Fruit fly (Drosophila melanogaster) whole organism, wandering third instar larva: Measurements from ENCODE around the gene TkR99D.

Source experiments
- Abd-B ChIP-seq: fragments of >200 bp; optimal IDR thresholded peaks from 2 replicates; lab custom pipeline; 2017; ENCODE audit warnings: missing biosample characterization, missing genetic modification characterization
- CG32264 ChIP-seq: fragments of 200-800 bp; sonication (Bioruptor generic); optimal IDR thresholded peaks from 2 replicates; lab custom pipeline; 2016; ENCODE audit warnings: missing biosample characterization, missing genetic modification characterization
- CG9705 ChIP-seq: fragments of 200-800 bp; sonication (Bioruptor generic); optimal IDR thresholded peaks from 2 replicates; lab custom pipeline; 2018; ENCODE audit warnings: missing biosample characterization, mild to moderate bottlenecking, missing genetic modification characterization
- CrebA ChIP-seq: fragments of 200-800 bp; sonication (Bioruptor generic); optimal IDR thresholded peaks from 2 replicates; lab custom pipeline; 2016; ENCODE audit warnings: missing biosample characterization, mild to moderate bottlenecking, missing genetic modification characterization, borderline replicate concordance
- Dfd ChIP-seq: fragments of >200 bp; optimal IDR thresholded peaks from 2 replicates; lab custom pipeline; 2017; ENCODE audit warnings: missing biosample characterization, missing genetic modification characterization
- Dif ChIP-seq: fragments of 200-275, 200-300 bp; sonication (Bioruptor generic); optimal IDR thresholded peaks from 2 replicates; lab custom pipeline; 2018; ENCODE audit warnings: missing biosample characterization, missing genetic modification characterization; ENCODE audit not compliant: partially characterized antibody
- GATAd ChIP-seq: sonication (Bioruptor generic); optimal IDR thresholded peaks from 2 replicates; lab custom pipeline; 2016; ENCODE audit warnings: missing biosample characterization, missing genetic modification characterization
- HLH106 ChIP-seq: fragments of 200-800 bp; optimal IDR thresholded peaks from 3 replicates; lab custom pipeline; 2019; ENCODE audit warnings: missing biosample characterization, mild to moderate bottlenecking, missing genetic modification characterization, moderate library complexity
- Hnf4 ChIP-seq: fragments of 200-800 bp; sonication (Bioruptor generic); optimal IDR thresholded peaks from 2 replicates; lab custom pipeline; 2016; ENCODE audit warnings: missing biosample characterization, mild to moderate bottlenecking, missing genetic modification characterization
- Hr78 ChIP-seq: fragments of >200 bp; optimal IDR thresholded peaks from 2 replicates; lab custom pipeline; 2017; ENCODE audit warnings: missing biosample characterization, missing genetic modification characterization
- Hr83 ChIP-seq: fragments of 200-300 bp; sonication (Bioruptor generic); optimal IDR thresholded peaks from 2 replicates; lab custom pipeline; 2016; ENCODE audit warnings: missing biosample characterization, mild to moderate bottlenecking, missing genetic modification characterization, moderate library complexity; ENCODE audit not compliant: poor library complexity, severe bottlenecking
- Jra ChIP-seq: sonication (Bioruptor generic); optimal IDR thresholded peaks from 2 replicates; lab custom pipeline; 2016; ENCODE audit warnings: missing biosample characterization, missing genetic modification characterization
- Mio ChIP-seq: sonication (Bioruptor generic); optimal IDR thresholded peaks from 2 replicates; lab custom pipeline; 2016; ENCODE audit warnings: missing biosample characterization, missing genetic modification characterization
- Myc ChIP-seq: fragments of >200 bp; optimal IDR thresholded peaks from 2 replicates; lab custom pipeline; 2017
- N ChIP-seq: fragments of >200 bp; optimal IDR thresholded peaks from 2 replicates; lab custom pipeline; 2018; ENCODE audit warnings: missing biosample characterization, missing external identifiers, missing genetic modification characterization
- OdsH ChIP-seq: fragments of 200-800 bp; sonication (Bioruptor generic); optimal IDR thresholded peaks from 2 replicates; lab custom pipeline; 2016; ENCODE audit warnings: missing biosample characterization, mild to moderate bottlenecking, missing genetic modification characterization
- Rel ChIP-seq, 2 experiments: fragments of 200-800 bp; sonication (Bioruptor generic) in 1 of 2; optimal IDR thresholded peaks; 2 replicates in 1 of 2; 3 replicates in 1 of 2; lab custom pipeline; 2016 to 2019; ENCODE audit warnings: mild to moderate bottlenecking in 2 of 2, missing biosample characterization in 2 of 2, missing genetic modification characterization in 2 of 2, moderate library complexity in 1 of 2
- Sp1 ChIP-seq: fragments of 200-800 bp; sonication (Bioruptor generic); optimal IDR thresholded peaks from 3 replicates; lab custom pipeline; 2019; ENCODE audit warnings: missing biosample characterization, mild to moderate bottlenecking, missing genetic modification characterization, moderate library complexity
- Vsx2 ChIP-seq: fragments of 200-300, 225-300 bp; sonication (Bioruptor generic); optimal IDR thresholded peaks from 2 replicates; lab custom pipeline; 2018; ENCODE audit warnings: missing biosample characterization, missing genetic modification characterization; ENCODE audit not compliant: partially characterized antibody
- br ChIP-seq: fragments of 200-800 bp; sonication (Bioruptor generic); optimal IDR thresholded peaks from 2 replicates; lab custom pipeline; 2016; ENCODE audit warnings: missing biosample characterization, missing genetic modification characterization
- brk ChIP-seq: fragments of 200-800 bp; sonication (Bioruptor generic); optimal IDR thresholded peaks from 2 replicates; lab custom pipeline; 2016; ENCODE audit warnings: missing biosample characterization, mild to moderate bottlenecking, missing genetic modification characterization
- dl ChIP-seq, 2 experiments: fragments of 175-275, 200-275 bp in 1 of 2; fragments of 200-275 bp in 1 of 2; sonication (Bioruptor generic); optimal IDR thresholded peaks; lab custom pipeline; 2018; ENCODE audit warnings: mild to moderate bottlenecking in 2 of 2, missing biosample characterization in 2 of 2, missing genetic modification characterization in 2 of 2, moderate library complexity in 2 of 2; ENCODE audit not compliant: partially characterized antibody in 2 of 2, insufficient read depth in 1 of 2
- dmrt93B ChIP-seq: fragments of 200-800 bp; sonication (Bioruptor generic); optimal IDR thresholded peaks from 2 replicates; lab custom pipeline; 2018; ENCODE audit warnings: missing biosample characterization, mild to moderate bottlenecking, missing genetic modification characterization
- dsf ChIP-seq: sonication (Bioruptor generic); optimal IDR thresholded peaks from 2 replicates; lab custom pipeline; 2016; ENCODE audit warnings: missing biosample characterization, missing genetic modification characterization, borderline replicate concordance
- ey ChIP-seq: fragments of 200-800 bp; sonication (Bioruptor generic); optimal IDR thresholded peaks from 2 replicates; lab custom pipeline; 2016; ENCODE audit warnings: missing biosample characterization, missing genetic modification characterization
- foxo ChIP-seq, 2 experiments: fragments of 200-800 bp; sonication (Bioruptor generic); optimal IDR thresholded peaks; 2 replicates in 1 of 2; 3 replicates in 1 of 2; lab custom pipeline; 2016 to 2017; ENCODE audit warnings: missing biosample characterization in 2 of 2, missing genetic modification characterization in 2 of 2
- fru ChIP-seq: fragments of 200-800 bp; sonication (Bioruptor generic); optimal IDR thresholded peaks from 3 replicates; lab custom pipeline; 2016; ENCODE audit warnings: missing biosample characterization, mild to moderate bottlenecking, missing genetic modification characterization
- h ChIP-seq: fragments of 200-800 bp; sonication (Bioruptor generic); optimal IDR thresholded peaks from 3 replicates; lab custom pipeline; 2016; ENCODE audit warnings: missing biosample characterization, mild to moderate bottlenecking, missing genetic modification characterization
- jim ChIP-seq: fragments of 175-275, 200-325 bp; sonication (Bioruptor generic); optimal IDR thresholded peaks from 2 replicates; lab custom pipeline; 2016; ENCODE audit warnings: missing biosample characterization, mild to moderate bottlenecking, missing genetic modification characterization
- lola ChIP-seq: fragments of >200 bp; optimal IDR thresholded peaks from 2 replicates; lab custom pipeline; 2017; ENCODE audit warnings: missing biosample characterization, missing genetic modification characterization
- pan ChIP-seq: fragments of >200 bp; optimal IDR thresholded peaks from 2 replicates; lab custom pipeline; 2017
- psq ChIP-seq: fragments of 200-800 bp; sonication (Bioruptor generic); optimal IDR thresholded peaks from 3 replicates; lab custom pipeline; 2017; ENCODE audit warnings: missing biosample characterization, mild to moderate bottlenecking, missing genetic modification characterization, moderate library complexity
- rgr ChIP-seq: fragments of 200-800 bp; sonication (Bioruptor generic); optimal IDR thresholded peaks from 3 replicates; lab custom pipeline; 2016; ENCODE audit warnings: missing biosample characterization, mild to moderate bottlenecking, missing genetic modification characterization
- sage ChIP-seq: fragments of 200-800 bp; sonication (Bioruptor generic); optimal IDR thresholded peaks from 2 replicates; lab custom pipeline; 2016; ENCODE audit warnings: missing biosample characterization, mild to moderate bottlenecking, missing genetic modification characterization
- sv ChIP-seq: fragments of 200-800 bp; sonication (Bioruptor generic); optimal IDR thresholded peaks from 3 replicates; lab custom pipeline; 2016; ENCODE audit warnings: missing biosample characterization, missing genetic modification characterization
- tai ChIP-seq: sonication (Bioruptor generic); optimal IDR thresholded peaks from 2 replicates; lab custom pipeline; 2016; ENCODE audit warnings: missing biosample characterization, missing genetic modification characterization
- usp ChIP-seq: fragments of >200 bp; optimal IDR thresholded peaks from 2 replicates; lab custom pipeline; 2017; ENCODE audit warnings: missing biosample characterization, missing genetic modification characterization
- woc ChIP-seq: sonication (Bioruptor generic); optimal IDR thresholded peaks from 2 replicates; lab custom pipeline; 2016; ENCODE audit warnings: missing biosample characterization, mild to moderate bottlenecking, missing genetic modification characterization

TkR99D gene

DNA sequence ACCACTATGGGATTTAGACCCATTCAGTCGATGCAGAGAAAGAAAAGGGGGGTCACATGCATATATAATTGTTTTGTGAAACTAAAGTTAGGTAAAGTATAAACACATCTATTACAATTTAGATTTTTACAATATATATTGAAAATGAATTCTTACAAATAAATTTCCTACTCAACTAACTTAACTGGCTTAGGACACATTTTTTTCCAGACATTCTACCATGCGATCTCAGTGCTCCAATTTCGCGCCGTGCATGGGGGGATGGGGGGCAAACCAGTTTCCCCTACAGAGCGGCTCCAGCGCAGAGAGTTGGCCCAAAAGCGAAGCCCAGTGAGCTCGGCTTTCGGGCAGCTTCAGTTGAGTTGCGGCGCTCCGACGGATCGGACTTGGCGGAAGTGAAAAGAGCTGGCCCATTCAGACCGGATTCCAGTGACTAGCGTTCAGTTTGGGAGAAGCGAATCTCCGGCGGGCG lies 13.9 kb upstream of the TkR99D start, which contains the start of gene CG7896:
Gene CG7896, plus strand, starts transcription at position 354 of the 472 bp plus-strand sequence.
- no peak for TF ChIP-seq Hr78 (GFP tag; lab: Kevin White, UChicago)
- TF ChIP-seq Hr83 = peak; percentile 62
- TF ChIP-seq sage (GFP tag; lab: Kevin White, UChicago) = peak; percentile 61
- no peak for TF ChIP-seq brk (GFP tag; lab: Kevin White, UChicago)
- no peak for TF ChIP-seq Abd-B (GFP tag; lab: Kevin White, UChicago)
- TF ChIP-seq dl (GFP tag; optimal IDR thresholded peaks at IDR 0.05; lab: Kevin White, UChicago; ENCODE audit: insufficient read depth in 1 of 2, partially characterized antibody in 2 of 2) = no peak
- peak; percentile 95 for TF ChIP-seq woc
- TF ChIP-seq br (GFP tag; lab: Kevin White, UChicago) = peak; percentile 83
- peak; percentile 85 for TF ChIP-seq fru (GFP tag; lab: Kevin White, UChicago)
- no peak for TF ChIP-seq Mio (GFP tag; lab: Kevin White, UChicago)
- TF ChIP-seq sv (GFP tag; lab: Kevin White, UChicago) = no peak
- peak; percentile 54 for TF ChIP-seq Vsx2 (GFP tag; lab: Kevin White, UChicago)
- peak; percentile 17 for TF ChIP-seq Dif (GFP tag; lab: Kevin White, UChicago)
- peak; percentile 83 for TF ChIP-seq Rel (GFP tag; optimal IDR thresholded peaks at IDR 0.05; lab: Kevin White, UChicago)
- peak; percentile 59 for TF ChIP-seq Rel (tag; optimal IDR thresholded peaks at IDR 0.05; lab: Kevin White, UChicago)
- peak; percentile 37 for TF ChIP-seq CG32264 (GFP tag; lab: Kevin White, UChicago)
- TF ChIP-seq OdsH (GFP tag; lab: Kevin White, UChicago) = peak; percentile 85
- no peak for TF ChIP-seq N (GFP tag; lab: Kevin White, UChicago)
- peak; percentile 85 for TF ChIP-seq Sp1 (GFP tag; lab: Kevin White, UChicago)
- TF ChIP-seq tai = no peak
- peak; percentile 70 for TF ChIP-seq dmrt93B (GFP tag; lab: Kevin White, UChicago)
- TF ChIP-seq rgr (GFP tag; lab: Kevin White, UChicago) = peak; percentile 85
- no peak for TF ChIP-seq Jra (GFP tag; lab: Kevin White, UChicago)
- TF ChIP-seq CrebA (GFP tag; lab: Kevin White, UChicago) = no peak
- no peak for TF ChIP-seq Myc (lab: Kevin White, UChicago)
- TF ChIP-seq foxo (GFP tag; optimal IDR thresholded peaks at IDR 0.05; lab: Kevin White, UChicago) = peak; percentile 54 to 91
- TF ChIP-seq jim = no peak
- TF ChIP-seq psq (GFP tag; lab: Kevin White, UChicago) = peak; percentile 86
- no peak for TF ChIP-seq Hnf4 (GFP tag; lab: Kevin White, UChicago)
- TF ChIP-seq usp (GFP tag; lab: Kevin White, UChicago) = no peak
- peak; percentile 78 for TF ChIP-seq CG9705 (GFP tag; lab: Kevin White, UChicago)
- peak; percentile 94 for TF ChIP-seq h (GFP tag; lab: Kevin White, UChicago)
- no peak for TF ChIP-seq GATAd (GFP tag; lab: Kevin White, UChicago)
- peak; percentile 93 for TF ChIP-seq HLH106 (tag; lab: Kevin White, UChicago)
- TF ChIP-seq Dfd (GFP tag; lab: Kevin White, UChicago) = no peak
- no peak for TF ChIP-seq lola (GFP tag; lab: Kevin White, UChicago)
- TF ChIP-seq ey (GFP tag; lab: Kevin White, UChicago) = peak; percentile 76
- TF ChIP-seq dsf (GFP tag; lab: Kevin White, UChicago) = peak; percentile 41
- TF ChIP-seq pan = no peak
- TF ChIP-seq, all 38 proteins: peak for 20

- TF ChIP-seq CG32264 (GFP tag; lab: Kevin White, UChicago) = no peak
- TF ChIP-seq Sp1 (GFP tag; lab: Kevin White, UChicago) = no peak
- no peak for TF ChIP-seq foxo (GFP tag; optimal IDR thresholded peaks at IDR 0.05; lab: Kevin White, UChicago)
- no peak for TF ChIP-seq fru (GFP tag; lab: Kevin White, UChicago)
- TF ChIP-seq h (GFP tag; lab: Kevin White, UChicago) = peak; percentile 18
- TF ChIP-seq brk (GFP tag; lab: Kevin White, UChicago) = no peak
- no peak for TF ChIP-seq Vsx2 (GFP tag; lab: Kevin White, UChicago)
- no peak for TF ChIP-seq CrebA (GFP tag; lab: Kevin White, UChicago)
- TF ChIP-seq jim = no peak
- peak; percentile 19 for TF ChIP-seq ey (GFP tag; lab: Kevin White, UChicago)
- TF ChIP-seq usp (GFP tag; lab: Kevin White, UChicago) = no peak
- TF ChIP-seq rgr (GFP tag; lab: Kevin White, UChicago) = peak; percentile 14
- no peak for TF ChIP-seq pan
- no peak for TF ChIP-seq Hnf4 (GFP tag; lab: Kevin White, UChicago)
- TF ChIP-seq, all 38 proteins: peak for 3
Observed at dm6 chr3R:29982027-29982426, 12.8 kb upstream of the TkR99D start.
